Worm (Caenorhabditis elegans) whole organism, L4 larva: Measurements from ENCODE around the gene F44F4.15.

Source experiments
- F10B5.3 ChIP-seq: sonication (generic microtip); optimal IDR thresholded peaks from 2 replicates; lab custom pipeline; 2016; ENCODE audit warnings: mild to moderate bottlenecking, missing genetic modification characterization, missing compliant biosample characterization
- F26F4.8 ChIP-seq: fragments of 200-800 bp; sonication (Bioruptor generic); conservative IDR thresholded peaks from 2 replicates; pipeline ENCODE4 v1.3.6; 2022; ENCODE audit warnings: missing genetic modification characterization, missing compliant biosample characterization
- F49E8.2 ChIP-seq: sonication (generic microtip); optimal IDR thresholded peaks from 2 replicates; lab custom pipeline; 2016; ENCODE audit warnings: missing compliant biosample characterization, mild to moderate bottlenecking, missing genetic modification characterization, borderline replicate concordance
- T20F7.1 ChIP-seq: fragments of 200-800 bp; sonication (Bioruptor generic); optimal IDR thresholded peaks from 2 replicates; lab custom pipeline; 2018; ENCODE audit warnings: mild to moderate bottlenecking, missing genetic modification characterization, missing compliant biosample characterization
- T26A8.4 ChIP-seq: fragments of 200-800 bp; sonication (Bioruptor generic); IDR thresholded peaks from 2 replicates; pipeline ENCODE4 v1.3.6; 2022; ENCODE audit warnings: missing genetic modification characterization, missing compliant biosample characterization
- Y48G9A.11 ChIP-seq: fragments of 200-800 bp; sonication (Bioruptor generic); IDR thresholded peaks from 2 replicates; pipeline ENCODE4 v1.3.6; 2022; ENCODE audit warnings: missing genetic modification reagents, missing genetic modification characterization, missing compliant biosample characterization
- arid-1 ChIP-seq: fragments of 200-800 bp; sonication (Bioruptor generic); conservative IDR thresholded peaks from 2 replicates; pipeline ENCODE4 v1.3.6; 2022; ENCODE audit warnings: missing genetic modification reagents, missing genetic modification characterization, missing compliant biosample characterization
- ceh-32 ChIP-seq: sonication (generic microtip); optimal IDR thresholded peaks from 2 replicates; lab custom pipeline; 2016; ENCODE audit warnings: mild to moderate bottlenecking, missing genetic modification characterization, missing compliant biosample characterization; ENCODE audit not compliant: poor library complexity
- ces-1 ChIP-seq: fragments of 150-350 bp; sonication (generic microtip); optimal IDR thresholded peaks from 4 replicates; lab custom pipeline; 2014; ENCODE audit warnings: missing biosample characterization, missing genetic modification reagents, missing genetic modification characterization
- egl-43 ChIP-seq: fragments of 200-800 bp; sonication (Bioruptor generic); IDR thresholded peaks from 2 replicates; pipeline ENCODE4 v1.3.6; 2022; ENCODE audit warnings: missing genetic modification reagents, missing genetic modification characterization, missing compliant biosample characterization
- fos-1 ChIP-seq: fragments of 150-350 bp; optimal IDR thresholded peaks from 2 replicates; lab custom pipeline; 2014; ENCODE audit warnings: missing biosample characterization, missing genetic modification characterization
- lim-7 ChIP-seq: fragments of 200-800 bp; sonication (Bioruptor generic); IDR thresholded peaks from 2 replicates; pipeline ENCODE4 v1.3.6; 2022; ENCODE audit warnings: missing genetic modification characterization, missing compliant biosample characterization
- lin-13 ChIP-seq: fragments of 150-350 bp; optimal IDR thresholded peaks from 2 replicates; lab custom pipeline; 2014; ENCODE audit warnings: missing biosample characterization, missing genetic modification reagents, missing genetic modification characterization
- lin-29 ChIP-seq: fragments of 200-800 bp; sonication (Bioruptor generic); IDR thresholded peaks from 2 replicates; pipeline ENCODE4 v1.3.6; 2022; ENCODE audit warnings: missing genetic modification reagents, missing genetic modification characterization, missing compliant biosample characterization
- lin-38 ChIP-seq: fragments of 200-800 bp; sonication (Bioruptor generic); IDR thresholded peaks from 2 replicates; pipeline ENCODE4 v1.3.6; 2022; ENCODE audit warnings: missing genetic modification reagents, missing genetic modification characterization, missing compliant biosample characterization
- madf-5 ChIP-seq, 2 experiments: fragments of 200-800 bp; sonication (Bioruptor generic); IDR thresholded peaks; 2 replicates each; pipeline ENCODE4 v1.3.6; 2022; ENCODE audit warnings: missing compliant biosample characterization in 2 of 2, missing genetic modification characterization in 2 of 2
- nhr-111 ChIP-seq: fragments of 200-800 bp; sonication (Bioruptor generic); optimal IDR thresholded peaks from 2 replicates; lab custom pipeline; 2018; ENCODE audit warnings: mild to moderate bottlenecking, missing genetic modification characterization, missing compliant biosample characterization
- nhr-237 ChIP-seq: sonication (generic microtip); optimal IDR thresholded peaks from 2 replicates; lab custom pipeline; 2017; ENCODE audit warnings: missing biosample characterization, missing genetic modification characterization
- pqm-1 ChIP-seq: sonication (generic microtip); optimal IDR thresholded peaks from 2 replicates; lab custom pipeline; 2017; ENCODE audit warnings: missing biosample characterization, missing genetic modification characterization
- saeg-2 ChIP-seq: fragments of 200-800 bp; sonication (Bioruptor generic); IDR thresholded peaks from 2 replicates; pipeline ENCODE4 v1.3.6; 2022; ENCODE audit warnings: missing genetic modification reagents, missing genetic modification characterization, missing compliant biosample characterization
- set-16 ChIP-seq: fragments of 200-800 bp; sonication (Bioruptor generic); IDR thresholded peaks from 2 replicates; pipeline ENCODE4 v1.3.6; 2022; ENCODE audit warnings: missing genetic modification reagents, missing genetic modification characterization, missing compliant biosample characterization
- spr-3 ChIP-seq: fragments of 200-800 bp; sonication (Bioruptor generic); optimal IDR thresholded peaks from 2 replicates; lab custom pipeline; 2018; ENCODE audit warnings: mild to moderate bottlenecking, missing genetic modification characterization, missing compliant biosample characterization
- tra-1 ChIP-seq: fragments of 200-800 bp; sonication (Bioruptor generic); IDR thresholded peaks from 2 replicates; pipeline ENCODE4 v1.3.6; 2022; ENCODE audit warnings: missing genetic modification reagents, missing genetic modification characterization, missing compliant biosample characterization
- unc-39 ChIP-seq: sonication (generic microtip); optimal IDR thresholded peaks from 2 replicates; lab custom pipeline; 2017; ENCODE audit warnings: missing biosample characterization, missing genetic modification characterization
- unc-62 ChIP-seq, 3 experiments: fragments of 150-350 bp in 1 of 3; sonication (generic microtip); optimal IDR thresholded peaks in 2 of 3; peaks in 1 of 3; 1 replicate in 1 of 3; 2 replicates in 2 of 3; lab custom pipeline; 2014 to 2017; ENCODE audit warnings: missing biosample characterization in 3 of 3, missing genetic modification characterization in 3 of 3, missing genetic modification reagents in 3 of 3, missing genotype in 1 of 3
- ztf-7 ChIP-seq: fragments of 150-350 bp; optimal IDR thresholded peaks from 2 replicates; lab custom pipeline; 2014; ENCODE audit warnings: missing biosample characterization, missing genetic modification characterization

F44F4.15 gene

DNA sequence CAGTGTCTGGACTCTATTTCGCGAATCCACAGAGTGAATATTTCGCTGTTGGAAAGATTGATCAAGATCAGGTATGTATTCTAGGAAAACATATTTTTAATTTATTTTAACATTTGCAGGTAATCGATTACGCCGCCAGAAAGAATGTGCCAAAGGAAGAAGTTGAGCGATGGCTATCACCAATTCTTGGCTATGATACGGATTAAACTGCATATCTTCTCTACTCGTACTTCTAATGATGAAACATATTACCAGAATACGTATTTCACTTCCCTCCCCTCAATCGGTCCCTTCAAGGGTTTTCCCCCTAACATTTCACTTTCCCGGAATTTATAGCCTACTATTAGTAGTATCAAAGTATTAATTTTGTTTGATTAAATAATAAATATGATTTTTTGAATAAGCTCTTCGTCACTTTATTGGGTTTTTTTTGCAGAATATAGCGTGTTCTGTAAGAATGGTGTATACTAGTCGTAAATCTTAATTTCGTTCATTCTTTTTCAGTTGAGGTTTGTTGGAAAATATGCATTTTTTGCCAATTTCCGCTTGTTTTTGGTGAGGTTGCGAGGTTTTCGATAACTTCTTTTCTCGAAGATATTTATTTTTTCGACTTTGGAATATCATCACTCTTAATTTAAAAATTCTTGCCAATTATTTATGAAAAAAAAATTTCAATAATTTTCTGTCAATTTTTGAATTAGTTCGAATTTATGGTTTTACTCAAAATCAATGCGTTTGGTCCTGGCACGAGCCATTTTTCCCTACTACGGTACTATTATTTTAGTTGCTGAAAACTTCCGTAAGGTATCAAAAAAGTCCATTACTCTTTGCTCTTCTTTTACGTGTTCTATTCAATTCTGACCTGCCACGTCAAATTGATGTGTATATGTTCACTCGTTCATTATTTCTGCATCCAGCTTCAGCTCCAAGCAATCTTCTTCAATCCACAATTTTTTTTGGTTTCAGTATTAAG is 16.5 kb downstream of the F44F4.15 start (continued):
- no peak for TF ChIP-seq lin-29 (GFP tag; lab: Robert Waterston, UW)
- no peak for TF ChIP-seq madf-5 (GFP tag; IDR thresholded peaks at IDR 0.05; lab: Robert Waterston, UW)
- no peak for TF ChIP-seq egl-43 (GFP tag; lab: Robert Waterston, UW)

DNA sequence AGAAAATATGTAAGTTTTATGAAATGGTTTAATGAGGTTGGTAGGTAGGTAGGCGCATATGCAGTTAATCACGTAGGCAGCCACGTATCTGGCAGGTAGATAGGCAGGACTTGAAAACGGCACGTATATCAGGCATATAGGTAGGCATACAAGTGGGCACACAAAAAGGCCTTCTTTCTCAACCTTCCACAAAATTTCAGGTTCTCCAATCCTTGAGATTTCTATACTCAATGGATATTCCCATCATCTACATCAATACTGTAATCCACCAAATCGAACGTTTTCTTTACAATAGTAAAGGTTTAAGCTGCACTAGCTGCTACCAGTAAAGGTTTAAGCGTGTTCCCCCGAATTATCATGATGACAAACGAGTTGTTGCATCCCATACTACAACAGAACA is 17.8 kb downstream of the F44F4.15 start:
- TF ChIP-seq fos-1 (tag; lab: Kevin White, UChicago) (no peak), ztf-7 (tag; lab: Kevin White, UChicago) (no peak), spr-3 (GFP tag; lab: Kevin White, UChicago) (no peak)

DNA sequence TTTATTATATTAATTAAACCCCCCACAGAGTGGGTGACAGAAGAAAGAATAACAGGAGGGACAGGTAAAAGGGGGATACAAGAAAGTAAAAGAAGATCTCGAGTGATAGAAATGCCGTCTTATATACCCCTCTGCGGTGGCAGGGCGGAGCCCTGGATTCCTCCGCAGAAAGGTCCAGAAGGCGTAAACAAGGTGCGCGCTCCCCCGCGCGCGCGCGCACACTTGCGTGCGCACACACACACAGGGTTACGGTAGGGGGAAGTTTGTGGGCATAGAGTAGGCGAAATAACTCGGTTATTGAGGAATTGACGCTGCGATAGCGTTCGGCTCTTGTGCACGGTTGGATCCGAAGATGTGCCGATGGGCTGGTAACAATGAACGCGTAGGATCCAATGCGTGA is 18.3 kb downstream of the F44F4.15 start:
- peak; percentile 96 for TF ChIP-seq set-16 (GFP tag; lab: Robert Waterston, UW)
- TF ChIP-seq Y48G9A.11 (GFP tag; lab: Robert Waterston, UW), result 0 out of 2 replicates have a peak, but pooled peaks have one; percentile 6
- TF ChIP-seq egl-43 (GFP tag; lab: Robert Waterston, UW), result peak; percentile 62; the same call in 1 of the 2 replicates

ce11 chrII:10933948-10934722 is 19.7 kb downstream of the F44F4.15 start:
- TF ChIP-seq set-16 (GFP tag; lab: Robert Waterston, UW) (peak; percentile 19; the same call in 1 of the 2 replicates), lin-13 (GFP tag; lab: Kevin White, UChicago) (peak; percentile 13), arid-1 (GFP tag; lab: Robert Waterston, UW) (0 out of 2 replicates have a peak, but pooled peaks have one; percentile 8), unc-62 (GFP tag; optimal IDR thresholded peaks at IDR 0.05 in 1 of 2; lab: Kevin White, UChicago) (peak in 1 of 2 experiments; percentile 20), unc-62 (tag; optimal IDR thresholded peaks at IDR 0.05; lab: Kevin White, UChicago) (no peak), nhr-111 (no peak), ces-1 (GFP tag; lab: Kevin White, UChicago) (no peak), ceh-32 (tag; lab: Kevin White, UChicago) (no peak), lin-38 (GFP tag; lab: Robert Waterston, UW) (peak; percentile 60), F49E8.2 (tag; lab: Kevin White, UChicago) (peak; percentile 25)

DNA sequence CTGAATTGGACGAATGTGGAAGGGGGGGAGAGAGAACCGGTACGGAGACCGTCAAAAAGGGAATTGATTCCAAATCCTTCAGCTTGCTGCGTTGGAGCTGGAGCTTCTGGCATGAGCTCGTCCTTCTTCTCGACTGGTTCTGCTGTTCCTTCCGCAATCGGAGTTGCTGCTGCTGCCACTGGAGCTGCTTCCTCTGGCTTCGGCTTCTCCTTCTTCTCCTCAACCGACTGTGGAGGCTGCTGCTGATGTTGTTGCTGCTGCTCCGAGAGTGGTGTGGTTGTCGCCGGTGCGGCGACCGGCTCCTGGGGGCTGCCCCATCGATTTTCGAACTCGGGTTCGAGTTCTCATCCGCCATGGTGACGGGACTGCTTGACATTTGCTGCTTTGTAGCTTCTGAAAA is 20.3 kb downstream of the F44F4.15 start, which contains the start of gene R03D7.2:
Gene R03D7.2, minus strand, starts transcription at position 399 of the 400 bp plus-strand sequence.
- no peak for TF ChIP-seq F26F4.8 (GFP tag; lab: Robert Waterston, UW)
- peak; percentile 95 for TF ChIP-seq set-16 (GFP tag; lab: Robert Waterston, UW)
- TF ChIP-seq pqm-1 (tag; lab: Kevin White, UChicago), result no peak
- TF ChIP-seq egl-43 (GFP tag; lab: Robert Waterston, UW), result 0 out of 2 replicates have a peak, but pooled peaks have one; percentile 33
- TF ChIP-seq T26A8.4 (GFP tag; lab: Robert Waterston, UW), result no peak
- 0 out of 2 replicates have a peak, but pooled peaks have one; percentile 12 for TF ChIP-seq lim-7
- TF ChIP-seq tra-1, result no peak
- TF ChIP-seq ztf-7 (tag; lab: Kevin White, UChicago), result no peak
- TF ChIP-seq saeg-2 (GFP tag; lab: Robert Waterston, UW), result no peak
- TF ChIP-seq nhr-237 (tag; lab: Kevin White, UChicago), result no peak
- TF ChIP-seq F10B5.3, result no peak
- TF ChIP-seq unc-39, result no peak
- no peak for TF ChIP-seq T20F7.1 (GFP tag; lab: Kevin White, UChicago)
- TF ChIP-seq, all 104 proteins: peak for 3
